Worm (Caenorhabditis elegans) whole organism, L1 larva: ENCODE results near the gene C17A2.3.

Source experiments
- C04F5.9 ChIP-seq: sonication (generic microtip); optimal IDR thresholded peaks from 2 replicates; lab custom pipeline; 2016; ENCODE audit warnings: missing genetic modification characterization, missing compliant biosample characterization
- Y116A8C.19 ChIP-seq: sonication (generic microtip); optimal IDR thresholded peaks from 2 replicates; lab custom pipeline; 2016; ENCODE audit warnings: missing compliant biosample characterization, missing genetic modification characterization, borderline replicate concordance
- aha-1 ChIP-seq: fragments of 150-350 bp; optimal IDR thresholded peaks from 2 replicates; lab custom pipeline; 2014; ENCODE audit warnings: missing biosample characterization, missing genetic modification characterization
- alr-1 ChIP-seq: fragments of 200-800 bp; sonication (Bioruptor generic); optimal IDR thresholded peaks from 2 replicates; lab custom pipeline; 2018; ENCODE audit warnings: borderline replicate concordance, mild to moderate bottlenecking, missing genetic modification characterization, missing compliant biosample characterization
- blmp-1 ChIP-seq: fragments of 150-350 bp; optimal IDR thresholded peaks from 2 replicates; lab custom pipeline; 2014; ENCODE audit warnings: missing biosample characterization, missing genetic modification characterization
- efl-1 ChIP-seq, 4 experiments: fragments of 150-350 bp; optimal IDR thresholded peaks in 3 of 4; peaks in 1 of 4; 1 replicate in 1 of 4; 2 replicates in 3 of 4; lab custom pipeline; 2014; ENCODE audit warnings: missing biosample characterization in 2 of 4, missing genetic modification characterization in 2 of 4, missing genetic modification reagents in 2 of 4
- egl-13 ChIP-seq: sonication (generic microtip); optimal IDR thresholded peaks from 2 replicates; lab custom pipeline; 2016; ENCODE audit warnings: missing genotype, missing genetic modification reagents, missing genetic modification characterization, missing compliant biosample characterization
- ets-5 ChIP-seq: fragments of 200-800 bp; sonication (Bioruptor generic); IDR thresholded peaks from 2 replicates; pipeline ENCODE4 v1.3.6; 2022; ENCODE audit warnings: missing genetic modification characterization, missing compliant biosample characterization
- fkh-4 ChIP-seq: sonication (generic microtip); optimal IDR thresholded peaks from 2 replicates; lab custom pipeline; 2016; ENCODE audit warnings: missing compliant biosample characterization, missing genetic modification characterization, borderline replicate concordance
- fkh-8 ChIP-seq: sonication (generic microtip); optimal IDR thresholded peaks from 2 replicates; lab custom pipeline; 2016; ENCODE audit warnings: mild to moderate bottlenecking, missing genetic modification characterization, missing compliant biosample characterization
- fos-1 ChIP-seq: fragments of 150-350 bp; optimal IDR thresholded peaks from 2 replicates; lab custom pipeline; 2014; ENCODE audit warnings: missing biosample characterization, missing genetic modification characterization
- lin-13 ChIP-seq: fragments of 150-350 bp; optimal IDR thresholded peaks from 2 replicates; lab custom pipeline; 2014; ENCODE audit warnings: missing biosample characterization, missing genetic modification reagents, missing genetic modification characterization
- lin-14 ChIP-seq: fragments of 200-800 bp; sonication (Bioruptor generic); optimal IDR thresholded peaks from 2 replicates; lab custom pipeline; 2018; ENCODE audit warnings: mild to moderate bottlenecking, missing genetic modification characterization, moderate library complexity, missing compliant biosample characterization
- lin-15B ChIP-seq: fragments of 150-350 bp; sonication (generic microtip); optimal IDR thresholded peaks from 3 replicates; lab custom pipeline; 2014; ENCODE audit warnings: missing biosample characterization, missing genetic modification characterization
- lin-39 ChIP-seq: fragments of 150-350 bp; optimal IDR thresholded peaks from 2 replicates; lab custom pipeline; 2014; ENCODE audit warnings: missing biosample characterization, missing genetic modification reagents, missing genetic modification characterization
- mab-9 ChIP-seq: fragments of 200-800 bp; sonication (Bioruptor generic); IDR thresholded peaks from 2 replicates; pipeline ENCODE4 v1.3.6; 2022; ENCODE audit warnings: missing genetic modification reagents, missing genetic modification characterization, missing compliant biosample characterization
- mdl-1 ChIP-seq, 2 experiments: fragments of 150-350 bp; optimal IDR thresholded peaks; 2 replicates each; lab custom pipeline; 2014 to 2017; ENCODE audit warnings: missing biosample characterization in 2 of 2, missing genetic modification characterization in 2 of 2, inconsistent platforms in 1 of 2
- mep-1 ChIP-seq: fragments of 150-350 bp; optimal IDR thresholded peaks from 2 replicates; lab custom pipeline; 2014; ENCODE audit warnings: missing biosample characterization, missing genetic modification characterization
- nhr-19 ChIP-seq: fragments of 200-800 bp; sonication (Bioruptor generic); conservative IDR thresholded peaks from 2 replicates; pipeline ENCODE4 v1.3.6; 2022; ENCODE audit warnings: missing genetic modification characterization, missing compliant biosample characterization
- nhr-20 ChIP-seq: sonication (generic microtip); optimal IDR thresholded peaks from 2 replicates; lab custom pipeline; 2016; ENCODE audit warnings: mild to moderate bottlenecking, missing genetic modification characterization, missing compliant biosample characterization
- nhr-237 ChIP-seq: fragments of 150-350 bp; optimal IDR thresholded peaks from 2 replicates; lab custom pipeline; 2014; ENCODE audit warnings: missing biosample characterization, missing genetic modification characterization
- nhr-71 ChIP-seq: sonication (generic microtip); optimal IDR thresholded peaks from 2 replicates; lab custom pipeline; 2016; ENCODE audit warnings: mild to moderate bottlenecking, missing genetic modification characterization, moderate library complexity, missing compliant biosample characterization
- nhr-77 ChIP-seq: fragments of 150-350 bp; optimal IDR thresholded peaks from 2 replicates; lab custom pipeline; 2014; ENCODE audit warnings: missing biosample characterization, missing genetic modification characterization
- nhr-90 ChIP-seq: sonication (generic microtip); optimal IDR thresholded peaks from 2 replicates; lab custom pipeline; 2016; ENCODE audit warnings: mild to moderate bottlenecking, missing genetic modification characterization, missing compliant biosample characterization; ENCODE audit not compliant: poor library complexity
- pag-3 ChIP-seq: sonication (generic microtip); optimal IDR thresholded peaks from 2 replicates; lab custom pipeline; 2017; ENCODE audit warnings: missing genetic modification characterization, mild to moderate bottlenecking, missing compliant biosample characterization, antibody characterized with exemption, borderline replicate concordance; ENCODE audit not compliant: insufficient read depth
- sox-4 ChIP-seq: sonication (generic microtip); optimal IDR thresholded peaks from 2 replicates; lab custom pipeline; 2016; ENCODE audit warnings: missing genetic modification characterization, missing compliant biosample characterization
- swsn-7 ChIP-seq: sonication (generic microtip); optimal IDR thresholded peaks from 2 replicates; lab custom pipeline; 2016; ENCODE audit warnings: missing genetic modification characterization, missing compliant biosample characterization
- tbx-2 ChIP-seq: sonication (generic microtip); optimal IDR thresholded peaks from 2 replicates; lab custom pipeline; 2016; ENCODE audit warnings: missing genetic modification characterization, missing compliant biosample characterization
- unc-62 ChIP-seq: fragments of 150-350 bp; optimal IDR thresholded peaks from 2 replicates; lab custom pipeline; 2014; ENCODE audit warnings: missing biosample characterization, missing genetic modification reagents, missing genetic modification characterization
- ztf-11 ChIP-seq, 2 experiments: sonication (generic microtip); optimal IDR thresholded peaks; 2 replicates each; lab custom pipeline; 2016 to 2017; ENCODE audit warnings: missing genetic modification characterization in 2 of 2, missing biosample characterization in 1 of 2, missing compliant biosample characterization in 1 of 2

The C17A2.3 gene

DNA sequence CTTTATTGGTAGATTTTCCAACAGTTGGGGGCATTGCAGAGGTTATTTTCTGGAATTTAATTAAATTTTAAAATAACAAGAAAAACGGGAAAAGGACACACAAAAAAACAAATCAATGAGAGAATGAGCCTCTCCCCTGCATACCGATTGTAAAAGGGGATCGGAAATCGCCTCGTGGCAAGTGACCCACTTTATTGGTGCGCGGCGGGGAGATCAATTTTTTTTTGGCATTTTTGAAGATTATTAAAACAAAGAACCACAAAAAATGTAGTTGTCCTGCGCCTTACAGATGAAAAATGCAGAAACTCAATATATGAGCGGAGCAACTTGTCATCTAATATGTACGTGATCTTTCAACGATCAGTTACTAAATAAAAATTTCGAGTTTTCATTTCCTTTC is 22.2 kb upstream of the C17A2.3 start, which contains the start of gene F54D10.7:
Gene F54D10.7 (minus strand): TSS at position 49 of the 400 bp plus-strand sequence.
- TF ChIP-seq swsn-7 (tag; lab: Kevin White, UChicago) (no peak), efl-1 (optimal IDR thresholded peaks at IDR 0.05; lab: Kevin White, UChicago) (no peak), efl-1 (GFP tag; optimal IDR thresholded peaks at IDR 0.05 in 1 of 2; lab: Kevin White, UChicago) (peak in 1 of 2 experiments; percentile 58)

DNA sequence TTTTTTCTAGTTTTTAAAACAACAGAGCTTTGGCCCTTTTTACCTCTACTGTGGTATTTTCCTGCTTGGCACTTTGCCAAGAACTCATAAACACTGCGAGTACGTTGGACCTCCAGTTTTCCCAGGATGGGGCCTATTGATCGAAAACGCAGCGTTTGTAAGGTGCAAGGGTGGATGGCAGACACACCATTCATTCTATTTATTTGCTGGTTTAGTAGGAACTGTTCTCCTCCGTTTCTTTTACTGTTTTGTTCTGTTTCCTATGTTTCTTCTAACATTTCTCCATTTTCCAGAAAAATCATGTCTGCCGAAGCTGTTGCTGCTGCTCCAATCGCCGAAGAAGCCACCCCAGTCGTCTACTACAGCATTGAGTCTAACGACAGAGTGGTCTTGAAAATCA is 19.6 kb upstream of the C17A2.3 start, which contains the start of gene skr-15:
Gene skr-15 (plus strand): TSS at position 301 of the 400 bp plus-strand sequence.
- TF ChIP-seq lin-15B: no peak
- TF ChIP-seq ztf-11 (tag; optimal IDR thresholded peaks at IDR 0.05; lab: Kevin White, UChicago): no peak
- TF ChIP-seq mep-1 (tag; lab: Kevin White, UChicago): no peak
- no peak for TF ChIP-seq alr-1 (tag; lab: Kevin White, UChicago)
- TF ChIP-seq mab-9: no peak
- TF ChIP-seq fos-1 (tag; lab: Kevin White, UChicago): no peak
- no peak for TF ChIP-seq pag-3 (tag; lab: Kevin White, UChicago)
- no peak for TF ChIP-seq nhr-71 (tag; lab: Kevin White, UChicago)
- no peak for TF ChIP-seq egl-13 (tag; lab: Kevin White, UChicago)
- TF ChIP-seq ets-5 (GFP tag; lab: Robert Waterston, UW): no peak
- TF ChIP-seq nhr-90 (tag; lab: Kevin White, UChicago): no peak
- no peak for TF ChIP-seq sox-4 (tag; lab: Kevin White, UChicago)
- no peak for TF ChIP-seq fkh-4 (tag; lab: Kevin White, UChicago)

DNA sequence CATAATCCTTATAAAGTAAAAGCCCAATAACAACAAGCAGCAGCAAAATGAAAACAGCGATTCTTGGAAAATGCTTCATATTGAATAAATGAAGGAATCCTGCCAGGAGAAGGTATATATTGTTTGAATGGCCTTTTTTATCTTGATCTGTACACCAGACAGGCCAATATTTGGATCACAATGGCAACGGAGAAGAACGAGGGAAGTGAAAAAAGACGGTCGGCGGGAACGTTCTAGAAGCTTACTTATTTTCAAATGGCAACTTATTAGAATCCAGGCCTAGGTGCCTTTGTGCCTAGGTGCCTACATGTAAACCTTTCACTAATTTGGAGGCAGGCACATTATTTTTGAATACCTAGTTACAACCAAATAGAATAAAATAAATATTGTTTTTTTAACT is 15.6 kb upstream of the C17A2.3 start, which contains the start of gene F54D10.8:
Gene F54D10.8 (minus strand): TSS at position 101 of the 400 bp plus-strand sequence.
- no peak for TF ChIP-seq lin-39 (tag; lab: Kevin White, UChicago)

DNA sequence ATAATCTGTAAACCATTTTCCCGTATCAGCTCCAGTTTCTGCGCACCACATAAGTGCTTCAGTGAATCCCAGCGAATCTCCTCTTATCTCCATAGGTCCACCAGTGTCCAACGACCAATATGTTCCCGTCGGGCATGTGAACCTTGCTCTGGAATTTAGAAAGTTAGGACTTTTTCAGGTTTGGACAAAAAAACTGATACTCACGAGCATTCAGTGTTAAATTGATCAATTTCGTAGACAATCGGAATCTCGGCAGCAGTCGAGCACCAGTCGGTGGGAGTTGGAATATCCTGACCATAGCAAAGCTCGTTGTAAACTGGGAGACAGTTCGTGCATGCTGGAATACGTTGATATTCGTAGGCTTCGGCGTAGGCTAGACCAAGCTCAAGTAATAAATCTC is 13.8 kb upstream of the C17A2.3 start:
- no peak for TF ChIP-seq lin-39 (tag; lab: Kevin White, UChicago)

DNA sequence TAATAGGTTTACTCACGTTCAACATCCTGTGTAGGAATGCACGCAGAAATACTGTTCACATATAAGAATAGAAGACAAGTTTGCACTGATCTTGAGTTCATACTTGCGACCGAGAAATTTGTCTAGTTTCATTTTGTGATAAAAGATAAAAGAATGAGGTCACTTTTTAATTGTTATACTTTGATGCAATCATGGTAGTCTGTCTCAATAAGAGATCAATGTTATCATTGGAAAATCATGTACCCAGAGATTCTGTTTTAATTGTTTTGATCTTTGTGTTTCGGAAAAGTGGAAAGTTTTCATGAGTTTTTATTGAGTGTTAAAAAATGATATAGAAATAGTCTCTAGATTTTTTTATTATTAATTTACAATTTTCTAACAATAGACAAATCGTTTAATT is 11.0 kb upstream of the C17A2.3 start, which contains the start of gene F54D10.9:
Gene F54D10.9 (minus strand): TSS at position 101 of the 400 bp plus-strand sequence.
- no peak for TF ChIP-seq lin-14 (GFP tag; lab: Kevin White, UChicago)
- no peak for TF ChIP-seq mep-1 (tag; lab: Kevin White, UChicago)
- TF ChIP-seq lin-13 (GFP tag; lab: Kevin White, UChicago): no peak
- no peak for TF ChIP-seq nhr-20 (tag; lab: Kevin White, UChicago)
- TF ChIP-seq nhr-237: no peak
- peak; percentile 26 for TF ChIP-seq blmp-1 (tag; lab: Kevin White, UChicago)

DNA sequence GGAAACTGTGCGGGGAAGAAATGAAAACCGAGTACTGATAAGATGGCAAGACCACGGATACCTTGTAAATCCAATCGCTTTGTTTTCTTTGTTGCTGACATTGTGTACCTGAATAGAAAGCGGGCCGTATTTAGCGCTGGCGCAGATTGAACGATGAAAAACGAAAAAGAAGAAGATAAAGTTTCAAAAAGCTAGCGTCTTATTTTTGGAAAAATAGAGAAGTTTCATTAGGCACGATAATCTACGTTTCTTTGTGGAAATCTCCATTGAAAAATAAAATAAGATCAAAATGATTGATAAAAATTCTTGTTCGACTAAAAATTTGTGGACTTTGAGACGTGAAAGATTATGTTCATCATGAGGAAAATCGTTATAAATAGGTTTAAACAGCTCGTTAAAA is 7.5 kb upstream of the C17A2.3 start, which contains the start of gene oac-4:
Gene oac-4 (minus strand): TSS at position 101 of the 400 bp plus-strand sequence.
- no peak for TF ChIP-seq fkh-4 (tag; lab: Kevin White, UChicago)
- no peak for TF ChIP-seq unc-62
- TF ChIP-seq nhr-77 (tag; lab: Kevin White, UChicago): no peak
- no peak for TF ChIP-seq mdl-1 (tag; optimal IDR thresholded peaks at IDR 0.05; lab: Kevin White, UChicago)
- no peak for TF ChIP-seq aha-1 (tag; lab: Kevin White, UChicago)
- TF ChIP-seq Y116A8C.19: no peak
- no peak for TF ChIP-seq fkh-8 (tag; lab: Kevin White, UChicago)
- TF ChIP-seq nhr-19 (GFP tag; lab: Robert Waterston, UW): no peak
- TF ChIP-seq C04F5.9 (tag; lab: Kevin White, UChicago): no peak
- TF ChIP-seq tbx-2: no peak
